ENCODE assay signal across 1 fruit fly cellular context in the genomic region with DNA sequence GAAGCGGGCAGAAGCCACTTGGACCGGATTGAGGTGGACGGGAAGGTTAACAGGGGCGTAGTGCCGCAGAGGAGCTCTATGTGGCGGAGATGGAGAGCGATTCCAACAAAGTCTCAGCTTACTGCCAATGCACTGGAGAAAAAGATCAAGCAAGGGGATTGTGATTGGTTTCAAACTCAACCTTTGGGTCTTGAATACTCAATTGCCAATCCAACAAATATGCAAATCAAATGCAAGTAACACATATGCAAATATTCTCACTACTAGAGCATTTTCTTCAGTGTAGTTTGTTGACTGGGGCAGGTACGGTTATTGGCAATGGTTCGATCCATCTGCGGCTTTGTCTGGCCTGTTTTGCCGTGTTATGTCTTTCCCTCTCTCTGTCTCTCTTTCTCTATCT.
TF ChIP-seq lines count a peak whose summit lies in the region.

No protein-coding gene starts in this region.

TF ChIP-seq in whole organism, embryonic, 481 proteins besides CTCF, POLR2A, EP300 and RAD21 (continued from another document):
- TF ChIP-seq CG34224 (GFP tag; IDR thresholded peaks at IDR 0.05; lab: Robert Waterston, UW; ENCODE audit: partially characterized antibody) (no peak), CG8290 (GFP tag; optimal IDR thresholded peaks at IDR 0.05; lab: Kevin White, UChicago) (peak; percentile 49), CG8290 (tag; optimal IDR thresholded peaks at IDR 0.05; lab: Kevin White, UChicago) (peak in 1 of 2 experiments; percentile 94), Chrac-16 (GFP tag; optimal IDR thresholded peaks at IDR 0.05; lab: Kevin White, UChicago) (peak; percentile 47), CG7963 (GFP tag; IDR thresholded peaks at IDR 0.05; lab: Robert Waterston, UW; ENCODE audit: partially characterized antibody) (no peak), dm (GFP tag; optimal IDR thresholded peaks at IDR 0.05; lab: Kevin White, UChicago) (peak; percentile 51), Bgb (GFP tag; IDR thresholded peaks at IDR 0.05; lab: Robert Waterston, UW; ENCODE audit: partially characterized antibody) (no peak), CG10565 (GFP tag; optimal IDR thresholded peaks at IDR 0.05; lab: Kevin White, UChicago) (no peak), CG6854 (GFP tag; optimal IDR thresholded peaks at IDR 0.05; lab: Kevin White, UChicago) (peak; percentile 44), CG6272 (GFP tag; IDR thresholded peaks at IDR 0.05; lab: Robert Waterston, UW) (peak; percentile 63), CG2678 (tag; optimal IDR thresholded peaks at IDR 0.05; lab: Kevin White, UChicago) (peak; percentile 89), odd (GFP tag; optimal IDR thresholded peaks at IDR 0.05; lab: Kevin White, UChicago) (peak; percentile 28), z (GFP tag; IDR thresholded peaks at IDR 0.05; lab: Robert Waterston, UW) (no peak), salm (tag; optimal IDR thresholded peaks at IDR 0.05; lab: Kevin White, UChicago) (peak; percentile 44), tap (tag; optimal IDR thresholded peaks at IDR 0.05; lab: Kevin White, UChicago) (peak; percentile 84), CG3065 (GFP tag; optimal IDR thresholded peaks at IDR 0.05; lab: Kevin White, UChicago) (peak; percentile 25), Atf6 (GFP tag; IDR thresholded peaks at IDR 0.05; lab: Robert Waterston, UW) (peak; percentile 66; the same call in 1 of the 2 replicates), CG15479 (GFP tag; optimal IDR thresholded peaks at IDR 0.05; lab: Kevin White, UChicago) (no peak), inv (GFP tag; IDR thresholded peaks at IDR 0.05; lab: Robert Waterston, UW; ENCODE audit: partially characterized antibody) (no peak), nmo (GFP tag; optimal IDR thresholded peaks at IDR 0.05; lab: Kevin White, UChicago) (peak; percentile 88), CG9437 (GFP tag; optimal IDR thresholded peaks at IDR 0.05; lab: Kevin White, UChicago) (peak; percentile 31), eve (GFP tag; optimal IDR thresholded peaks at IDR 0.05; lab: Kevin White, UChicago) (peak in 1 of 2 experiments; percentile 86), nom (GFP tag; optimal IDR thresholded peaks at IDR 0.05; lab: Kevin White, UChicago) (peak; percentile 91), Rfx (GFP tag; IDR thresholded peaks at IDR 0.05; lab: Robert Waterston, UW) (peak; percentile 84), CG11247 (GFP tag; IDR thresholded peaks at IDR 0.05; lab: Robert Waterston, UW) (peak; percentile 60; the same call in 1 of the 2 replicates), Mes4 (GFP tag; optimal IDR thresholded peaks at IDR 0.05; lab: Kevin White, UChicago) (peak; percentile 67), tna (GFP tag; IDR thresholded peaks at IDR 0.05; lab: Robert Waterston, UW; ENCODE audit: partially characterized antibody) (no peak), Dp (GFP tag; optimal IDR thresholded peaks at IDR 0.05; lab: Kevin White, UChicago) (no peak), ro (GFP tag; IDR thresholded peaks at IDR 0.05; lab: Robert Waterston, UW) (0 out of 2 replicates have a peak, but pooled peaks have one; percentile 29), sc (optimal IDR thresholded peaks at IDR 0.05; lab: Kevin White, UChicago) (no peak), sc (GFP tag; optimal IDR thresholded peaks at IDR 0.05; lab: Kevin White, UChicago) (peak; percentile 47), Myb (GFP tag; optimal IDR thresholded peaks at IDR 0.05; lab: Kevin White, UChicago) (peak; percentile 60), Hr3 (GFP tag; optimal IDR thresholded peaks at IDR 0.05; lab: Kevin White, UChicago) (peak; percentile 59), zfh2 (GFP tag; optimal IDR thresholded peaks at IDR 0.05; lab: Kevin White, UChicago) (peak; percentile 83), CG2712 (tag; optimal IDR thresholded peaks at IDR 0.05; lab: Kevin White, UChicago) (peak; percentile 79), CG32767 (GFP tag; IDR thresholded peaks at IDR 0.05; lab: Robert Waterston, UW) (0 out of 2 replicates have a peak, but pooled peaks have one; percentile 21), CG4820 (GFP tag; optimal IDR thresholded peaks at IDR 0.05; lab: Kevin White, UChicago) (peak; percentile 74), E2f2 (GFP tag; IDR thresholded peaks at IDR 0.05; lab: Robert Waterston, UW) (peak; percentile 53), Hmr (GFP tag; optimal IDR thresholded peaks at IDR 0.05; lab: Kevin White, UChicago) (peak; percentile 69), Usf (GFP tag; optimal IDR thresholded peaks at IDR 0.05; lab: Kevin White, UChicago) (peak; percentile 77), Fer2 (tag; optimal IDR thresholded peaks at IDR 0.05; lab: Kevin White, UChicago) (no peak), CG18619 (GFP tag; optimal IDR thresholded peaks at IDR 0.05; lab: Kevin White, UChicago) (peak; percentile 45), CG18599 (GFP tag; optimal IDR thresholded peaks at IDR 0.05; lab: Kevin White, UChicago) (peak; percentile 86), CG9215 (GFP tag; IDR thresholded peaks at IDR 0.05; lab: Robert Waterston, UW) (peak; percentile 63), Oli (tag; optimal IDR thresholded peaks at IDR 0.05; lab: Kevin White, UChicago) (peak; percentile 77), ham (GFP tag; IDR thresholded peaks at IDR 0.05; lab: Robert Waterston, UW) (no peak), h (optimal IDR thresholded peaks at IDR 0.05; lab: Kevin White, UChicago) (no peak), CG1832 (GFP tag; optimal IDR thresholded peaks at IDR 0.05; lab: Kevin White, UChicago) (no peak), fd3F (GFP tag; optimal IDR thresholded peaks at IDR 0.05; lab: Kevin White, UChicago) (peak; percentile 48), CG2116 (GFP tag; optimal IDR thresholded peaks at IDR 0.05; lab: Kevin White, UChicago) (no peak), pita (GFP tag; optimal IDR thresholded peaks at IDR 0.05; lab: Kevin White, UChicago) (no peak), CG2875 (GFP tag; optimal IDR thresholded peaks at IDR 0.05; lab: Kevin White, UChicago) (peak; percentile 68), CG16815 (GFP tag; optimal IDR thresholded peaks at IDR 0.05; lab: Kevin White, UChicago) (peak; percentile 37), CG17186 (GFP tag; optimal IDR thresholded peaks at IDR 0.05; lab: Kevin White, UChicago) (peak; percentile 29), CG14667 (GFP tag; IDR thresholded peaks at IDR 0.05; lab: Robert Waterston, UW) (peak; percentile 53; the same call in 1 of the 2 replicates)
TF ChIP-seq in whole organism, embryonic: peak in this region for 360.
